Worm (Caenorhabditis elegans) whole organism, young adult: Measurements from ENCODE around the gene rpn-5.

Source experiments
- C06A6.2 ChIP-seq: fragments of 200-800 bp; sonication (Bioruptor generic); conservative IDR thresholded peaks from 2 replicates; pipeline ENCODE4 v1.3.6; 2022; ENCODE audit warnings: missing genetic modification characterization, missing compliant biosample characterization
- C17E4.6 ChIP-seq: fragments of 200-800 bp; sonication (Bioruptor generic); IDR thresholded peaks from 2 replicates; pipeline ENCODE4 v1.3.6; 2022; ENCODE audit warnings: missing genetic modification reagents, missing genetic modification characterization, missing compliant biosample characterization
- F10E7.11 ChIP-seq: sonication (generic microtip); optimal IDR thresholded peaks from 2 replicates; lab custom pipeline; 2017; ENCODE audit warnings: mild to moderate bottlenecking, missing genetic modification characterization, moderate library complexity, missing compliant biosample characterization
- K12H6.12 ChIP-seq: fragments of 200-800 bp; sonication (Bioruptor generic); optimal IDR thresholded peaks from 2 replicates; lab custom pipeline; 2018; ENCODE audit warnings: mild to moderate bottlenecking, missing genetic modification characterization, missing compliant biosample characterization
- Y53F4B.3 ChIP-seq: fragments of 200-800 bp; sonication (Bioruptor generic); IDR thresholded peaks from 2 replicates; pipeline ENCODE4 v1.3.6; 2022; ENCODE audit warnings: missing genetic modification reagents, missing genetic modification characterization, missing compliant biosample characterization
- Y53G8AR.9 ChIP-seq: fragments of 200-800 bp; sonication (Bioruptor generic); conservative IDR thresholded peaks from 2 replicates; pipeline ENCODE4 v1.3.6; 2022; ENCODE audit warnings: missing genetic modification reagents, missing genetic modification characterization, missing compliant biosample characterization
- ama-1 ChIP-seq, 3 experiments: fragments of 150-350 bp in 1 of 3; sonication (generic microtip) in 2 of 3; optimal IDR thresholded peaks; 2 replicates each; lab custom pipeline; 2014 to 2018; ENCODE audit warnings: missing biosample characterization in 2 of 3, missing genetic modification characterization in 2 of 3, missing genetic modification reagents in 2 of 3
- aptf-2 ChIP-seq: fragments of 200-800 bp; sonication (Bioruptor generic); conservative IDR thresholded peaks from 2 replicates; pipeline ENCODE4 v1.3.6; 2022; ENCODE audit warnings: missing genetic modification reagents, missing genetic modification characterization, missing compliant biosample characterization
- aptf-3 ChIP-seq: fragments of 200-800 bp; sonication (Bioruptor generic); IDR thresholded peaks from 2 replicates; pipeline ENCODE4 v1.3.6; 2022; ENCODE audit warnings: missing genetic modification characterization, missing compliant biosample characterization
- attf-3 ChIP-seq: fragments of 200-800 bp; sonication (Bioruptor generic); conservative IDR thresholded peaks from 2 replicates; pipeline ENCODE4 v1.3.6; 2022; ENCODE audit warnings: missing genetic modification reagents, missing genetic modification characterization, missing compliant biosample characterization
- attf-5 ChIP-seq: fragments of 200-800 bp; sonication (Bioruptor generic); optimal IDR thresholded peaks from 2 replicates; lab custom pipeline; 2018; ENCODE audit warnings: mild to moderate bottlenecking, missing genetic modification characterization, missing compliant biosample characterization
- bed-1 ChIP-seq: fragments of 200-800 bp; sonication (Bioruptor generic); IDR thresholded peaks from 2 replicates; pipeline ENCODE4 v1.3.6; 2022; ENCODE audit warnings: missing genetic modification reagents, missing genetic modification characterization, missing compliant biosample characterization
- ceh-40 ChIP-seq: fragments of 200-800 bp; sonication (Bioruptor generic); IDR thresholded peaks from 2 replicates; pipeline ENCODE4 v1.3.6; 2022; ENCODE audit warnings: missing genetic modification characterization, missing compliant biosample characterization
- ceh-91 ChIP-seq: fragments of 200-800 bp; sonication (Bioruptor generic); IDR thresholded peaks from 2 replicates; pipeline ENCODE4 v1.3.6; 2022; ENCODE audit warnings: missing genetic modification reagents, missing genetic modification characterization, missing compliant biosample characterization
- chd-7 ChIP-seq: sonication (generic microtip); optimal IDR thresholded peaks from 2 replicates; lab custom pipeline; 2016; ENCODE audit warnings: mild to moderate bottlenecking, missing genetic modification characterization, moderate library complexity, missing compliant biosample characterization
- die-1 ChIP-seq: sonication (generic microtip); optimal IDR thresholded peaks from 2 replicates; lab custom pipeline; 2016; ENCODE audit warnings: missing genotype, mild to moderate bottlenecking, missing genetic modification characterization, missing compliant biosample characterization
- dox-1 ChIP-seq: fragments of 200-800 bp; sonication (Bioruptor generic); IDR thresholded peaks from 2 replicates; pipeline ENCODE4 v1.3.6; 2022; ENCODE audit warnings: missing genetic modification reagents, missing genetic modification characterization, missing compliant biosample characterization
- egl-18 ChIP-seq: fragments of 200-800 bp; sonication (Bioruptor generic); IDR thresholded peaks from 2 replicates; pipeline ENCODE4 v1.3.6; 2022; ENCODE audit warnings: missing genetic modification reagents, missing genetic modification characterization, missing compliant biosample characterization
- egl-44 ChIP-seq: fragments of 200-800 bp; sonication (Bioruptor generic); IDR thresholded peaks from 2 replicates; pipeline ENCODE4 v1.3.6; 2022; ENCODE audit warnings: missing genetic modification reagents, missing genetic modification characterization, missing compliant biosample characterization
- hmg-1.2 ChIP-seq: fragments of 200-800 bp; sonication (Bioruptor generic); IDR thresholded peaks from 2 replicates; pipeline ENCODE4 v1.3.6; 2022; ENCODE audit warnings: missing genetic modification reagents, missing genetic modification characterization, missing compliant biosample characterization
- lin-35 ChIP-seq, 3 experiments: fragments of 150-350 bp in 2 of 3; sonication (generic microtip) in 1 of 3; optimal IDR thresholded peaks; 2 replicates each; lab custom pipeline; 2014 to 2018; ENCODE audit warnings: missing biosample characterization in 3 of 3, missing genetic modification characterization in 3 of 3, missing genetic modification reagents in 3 of 3
- madf-3 ChIP-seq: fragments of 200-800 bp; sonication (Bioruptor generic); IDR thresholded peaks from 2 replicates; pipeline ENCODE4 v1.3.6; 2022; ENCODE audit warnings: missing genetic modification reagents, missing genetic modification characterization, missing compliant biosample characterization
- mcd-1 ChIP-seq: fragments of 200-800 bp; sonication (Bioruptor generic); IDR thresholded peaks from 2 replicates; pipeline ENCODE4 v1.3.6; 2022; ENCODE audit warnings: missing genetic modification reagents, missing genetic modification characterization, missing compliant biosample characterization
- mes-4 ChIP-seq: sonication (generic microtip); optimal IDR thresholded peaks from 2 replicates; lab custom pipeline; 2016; ENCODE audit warnings: missing genotype, missing genetic modification characterization, missing compliant biosample characterization
- nfyb-1 ChIP-seq: fragments of 200-800 bp; sonication (Bioruptor generic); IDR thresholded peaks from 2 replicates; pipeline ENCODE4 v1.3.6; 2022; ENCODE audit warnings: missing genetic modification reagents, missing genetic modification characterization, missing compliant biosample characterization
- nhr-179 ChIP-seq: sonication (generic microtip); optimal IDR thresholded peaks from 2 replicates; lab custom pipeline; 2016; ENCODE audit warnings: mild to moderate bottlenecking, missing genetic modification characterization, missing compliant biosample characterization
- nhr-80 ChIP-seq: sonication (generic microtip); optimal IDR thresholded peaks from 2 replicates; lab custom pipeline; 2016; ENCODE audit warnings: missing genetic modification characterization, missing compliant biosample characterization
- nhr-90 ChIP-seq: sonication (generic microtip); optimal IDR thresholded peaks from 2 replicates; lab custom pipeline; 2016; ENCODE audit warnings: missing genotype, mild to moderate bottlenecking, missing genetic modification characterization, missing compliant biosample characterization
- sdz-38 ChIP-seq: sonication (generic microtip); optimal IDR thresholded peaks from 2 replicates; lab custom pipeline; 2016; ENCODE audit warnings: missing genotype, missing genetic modification characterization, missing compliant biosample characterization
- snpc-1.1 ChIP-seq: sonication (generic microtip); optimal IDR thresholded peaks from 2 replicates; lab custom pipeline; 2017; ENCODE audit warnings: missing genetic modification characterization, mild to moderate bottlenecking, missing compliant biosample characterization, antibody characterized with exemption, moderate library complexity, missing genotype, missing genetic modification reagents; ENCODE audit not compliant: insufficient read depth
- sptf-2 ChIP-seq: fragments of 200-800 bp; sonication (Bioruptor generic); optimal IDR thresholded peaks from 2 replicates; lab custom pipeline; 2018; ENCODE audit warnings: mild to moderate bottlenecking, missing genetic modification characterization, missing compliant biosample characterization
- tbp1 ChIP-seq: fragments of 200-800 bp; sonication (Bioruptor generic); optimal IDR thresholded peaks from 2 replicates; lab custom pipeline; 2018; ENCODE audit warnings: mild to moderate bottlenecking, missing genetic modification characterization, missing compliant biosample characterization
- xnd-1 ChIP-seq: sonication (generic microtip); optimal IDR thresholded peaks from 2 replicates; lab custom pipeline; 2016; ENCODE audit warnings: missing genotype, missing genetic modification reagents, missing genetic modification characterization, missing compliant biosample characterization
- zfh-2 ChIP-seq: fragments of 200-800 bp; sonication (Bioruptor generic); conservative IDR thresholded peaks from 2 replicates; pipeline ENCODE4 v1.3.6; 2022; ENCODE audit warnings: missing genetic modification reagents, missing genetic modification characterization, missing compliant biosample characterization
- ztf-3 ChIP-seq: fragments of 200-800 bp; sonication (Bioruptor generic); optimal IDR thresholded peaks from 2 replicates; lab custom pipeline; 2018; ENCODE audit warnings: mild to moderate bottlenecking, missing genetic modification characterization, missing compliant biosample characterization

rpn-5 gene

DNA sequence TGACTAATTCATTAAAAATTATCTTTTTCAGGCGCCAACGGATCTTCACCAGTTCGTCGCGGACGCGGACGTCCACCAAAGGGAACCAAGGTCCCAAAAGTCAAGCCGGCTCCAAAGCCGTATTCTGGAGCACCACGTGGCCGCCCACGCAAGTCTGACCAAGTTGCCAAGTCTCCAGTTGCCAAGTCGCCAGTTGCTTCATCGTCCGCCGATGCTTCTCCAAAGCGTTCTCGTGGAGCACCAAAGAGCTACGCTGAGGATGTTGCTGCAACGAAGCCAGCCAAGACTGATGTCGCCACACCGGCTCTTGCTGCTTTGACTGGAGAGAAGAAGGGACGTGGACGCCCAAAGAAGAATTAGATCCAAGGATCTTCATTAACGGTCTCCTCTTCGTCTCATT, 25.0 kb downstream of the rpn-5 start:
- no peak for TF ChIP-seq sptf-2 (GFP tag; lab: Kevin White, UChicago)
- TF ChIP-seq egl-18 (GFP tag; lab: Robert Waterston, UW), result no peak
- peak; percentile 64 for TF ChIP-seq zfh-2 (GFP tag; lab: Robert Waterston, UW)
- TF ChIP-seq, all 124 proteins: peak for 1

DNA sequence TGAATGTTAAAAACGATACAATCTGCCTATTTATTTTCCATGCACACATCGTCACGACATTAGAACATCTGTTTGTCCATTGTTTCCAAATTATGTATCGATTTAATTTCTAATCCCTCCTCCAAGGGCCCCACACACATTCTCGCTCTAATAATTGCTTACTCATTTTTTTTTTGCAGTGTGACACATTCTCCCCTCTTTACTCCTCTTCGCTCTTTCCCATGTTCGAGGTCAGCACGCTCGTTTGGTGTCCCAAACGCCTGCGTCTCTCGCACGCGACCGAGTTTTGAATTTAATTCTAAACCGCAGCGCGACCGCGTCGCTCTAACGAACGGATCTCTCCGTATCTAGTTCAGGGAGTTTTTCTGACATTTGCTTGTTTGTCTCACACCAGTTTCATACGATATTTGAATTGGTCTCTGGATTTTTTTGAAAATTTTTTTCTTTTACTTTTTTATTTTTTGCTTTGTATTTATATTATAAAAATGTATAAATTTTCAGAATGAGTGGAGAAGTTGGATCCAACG, 25.6 kb downstream of the rpn-5 start, which contains the start of the genes clec-140 and hmg-11:
Gene clec-140 (plus strand): TSS at position 477 of the 527 bp plus-strand sequence.
Gene hmg-11 (plus strand): TSS at position 502 of the 527 bp plus-strand sequence.
- TF ChIP-seq attf-3 (GFP tag; lab: Robert Waterston, UW) (0 out of 2 replicates have a peak, but pooled peaks have one; percentile 25), zfh-2 (GFP tag; lab: Robert Waterston, UW) (0 out of 2 replicates have a peak, but pooled peaks have one; percentile 31), die-1 (tag; lab: Kevin White, UChicago) (peak; percentile 7), egl-44 (GFP tag; lab: Robert Waterston, UW) (0 out of 2 replicates have a peak, but pooled peaks have one; percentile 33), nfyb-1 (GFP tag; lab: Robert Waterston, UW) (no peak), Y53F4B.3 (GFP tag; lab: Robert Waterston, UW) (no peak), bed-1 (GFP tag; lab: Robert Waterston, UW) (no peak), snpc-1.1 (tag; lab: Kevin White, UChicago) (no peak), aptf-2 (GFP tag; lab: Robert Waterston, UW) (no peak), mes-4 (tag; lab: Kevin White, UChicago) (no peak), attf-5 (GFP tag; lab: Kevin White, UChicago) (peak; percentile 70), nhr-90 (no peak), ceh-40 (GFP tag; lab: Robert Waterston, UW) (no peak), C17E4.6 (GFP tag; lab: Robert Waterston, UW) (no peak), mcd-1 (0 out of 2 replicates have a peak, but pooled peaks have one; percentile 33), ama-1 (optimal IDR thresholded peaks at IDR 0.05; lab: Kevin White, UChicago) (no peak), ama-1 (GFP tag; optimal IDR thresholded peaks at IDR 0.05; lab: Kevin White, UChicago) (no peak), egl-18 (GFP tag; lab: Robert Waterston, UW) (no peak), tbp1 (no peak), lin-35 (GFP tag; optimal IDR thresholded peaks at IDR 0.05; lab: Kevin White, UChicago) (no peak), K12H6.12 (tag; lab: Kevin White, UChicago) (no peak), aptf-3 (GFP tag; lab: Robert Waterston, UW) (no peak), xnd-1 (no peak), hmg-1.2 (GFP tag; lab: Robert Waterston, UW) (no peak; the same call in 1 of the 2 replicates), dox-1 (GFP tag; lab: Robert Waterston, UW) (peak; percentile 66), nhr-80 (tag; lab: Kevin White, UChicago) (peak; percentile 77), F10E7.11 (no peak), C06A6.2 (GFP tag; lab: Robert Waterston, UW) (no peak), madf-3 (GFP tag; lab: Robert Waterston, UW) (0 out of 2 replicates have a peak, but pooled peaks have one; percentile 29), ztf-3 (GFP tag; lab: Kevin White, UChicago) (no peak), sdz-38 (no peak)

DNA sequence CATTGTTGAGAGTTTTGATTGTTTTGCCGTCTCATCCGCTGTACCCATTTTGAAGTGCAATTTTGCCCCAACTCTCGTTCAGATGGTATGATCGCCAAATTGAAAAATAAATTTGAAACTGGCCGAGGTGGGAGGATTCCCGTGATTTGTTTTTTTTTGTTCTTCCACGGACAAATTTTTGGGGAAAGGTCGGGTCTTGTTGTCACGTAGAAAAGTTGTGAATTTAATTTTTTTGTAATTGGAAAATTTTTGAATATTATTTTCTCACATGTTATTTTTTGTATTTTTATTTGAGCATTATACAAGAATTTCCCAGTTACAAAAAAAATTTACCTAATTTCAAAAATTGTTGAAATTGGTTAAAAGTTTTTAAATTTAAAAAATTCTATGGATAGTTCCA, 26.5 kb downstream of the rpn-5 start, which contains the start of gene T05A7.6:
Gene T05A7.6 (minus strand): TSS at position 101 of the 400 bp plus-strand sequence.
- no peak for TF ChIP-seq nhr-179 (tag; lab: Kevin White, UChicago)
- TF ChIP-seq Y53G8AR.9 (GFP tag; lab: Robert Waterston, UW), result no peak
- TF ChIP-seq ceh-91 (GFP tag; lab: Robert Waterston, UW), result no peak
- no peak for TF ChIP-seq chd-7 (tag; lab: Kevin White, UChicago)
